Fruit fly (Drosophila melanogaster) Kc167 (cell line): ENCODE measurements around the gene TwdlM.

ENCODE experiments used
- Myc ChIP-seq: fragments of >200 bp; optimal IDR thresholded peaks from 2 replicates; lab custom pipeline; 2017; ENCODE audit warnings: missing external identifiers
- Sin3A ChIP-seq: fragments of >200 bp; optimal IDR thresholded peaks from 2 replicates; lab custom pipeline; 2018; ENCODE audit warnings: missing external identifiers
- h ChIP-seq: fragments of >200 bp; optimal IDR thresholded peaks from 3 replicates; lab custom pipeline; 2018; ENCODE audit warnings: missing external identifiers
- insv ChIP-seq: fragments of >200 bp; optimal IDR thresholded peaks from 3 replicates; lab custom pipeline; 2018; ENCODE audit warnings: missing external identifiers
- psq ChIP-seq: fragments of >200 bp; optimal IDR thresholded peaks from 2 replicates; lab custom pipeline; 2017; ENCODE audit warnings: missing external identifiers
- ttk ChIP-seq: sonication (Bioruptor generic); optimal IDR thresholded peaks from 2 replicates; lab custom pipeline; 2017; ENCODE audit warnings: missing external identifiers

Gene TwdlM

DNA sequence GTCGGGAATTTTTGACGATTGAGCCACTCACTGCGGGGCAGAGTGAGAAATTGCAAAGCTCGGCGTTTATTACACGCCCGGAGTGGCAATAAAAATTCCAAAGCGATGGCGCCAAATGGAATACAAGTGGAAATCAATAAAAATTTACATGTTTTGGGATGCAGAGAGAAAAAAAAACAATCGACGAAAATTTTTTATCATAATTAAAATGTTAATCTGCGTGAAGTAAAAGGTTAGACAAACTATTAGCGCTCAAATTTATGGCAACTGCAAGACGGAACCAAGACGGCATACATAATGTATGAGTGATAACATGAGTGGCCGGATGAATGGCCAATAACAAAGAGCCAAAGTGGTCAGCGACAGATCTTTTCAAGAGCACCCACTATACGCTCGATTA is 14.1 kb downstream of the TwdlM start:
- TF ChIP-seq psq (lab: Kevin White, UChicago) (no peak), insv (no peak), Myc (lab: Kevin White, UChicago) (no peak), Sin3A (lab: Kevin White, UChicago) (no peak), ttk (no peak), h (lab: Kevin White, UChicago) (no peak)

DNA sequence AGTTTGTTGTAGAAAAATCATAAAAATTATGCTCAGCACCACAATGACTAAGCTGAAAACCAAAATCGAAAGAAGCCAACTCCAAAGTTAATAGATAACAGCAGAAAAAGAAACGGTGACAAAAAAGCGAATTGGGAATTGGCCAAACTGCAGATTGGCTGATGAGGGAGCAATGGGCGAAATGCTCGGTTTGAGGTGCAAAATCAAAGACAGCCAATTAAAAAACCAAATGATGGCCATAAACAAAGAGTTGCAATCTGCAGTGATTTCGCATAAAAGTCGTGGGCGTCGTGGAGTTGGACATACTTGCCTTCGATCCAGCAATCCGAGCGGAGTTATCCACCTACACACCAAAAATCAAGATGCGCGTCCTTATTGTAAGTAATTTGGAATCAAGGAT is 14.5 kb downstream of the TwdlM start, which contains the start of gene TwdlH:
Gene TwdlH, plus strand, starts transcription at position 301 of the 400 bp plus-strand sequence.
- TF ChIP-seq ttk (no peak), h (lab: Kevin White, UChicago) (no peak), Sin3A (lab: Kevin White, UChicago) (no peak), psq (lab: Kevin White, UChicago) (no peak), insv (no peak), Myc (lab: Kevin White, UChicago) (no peak)

DNA sequence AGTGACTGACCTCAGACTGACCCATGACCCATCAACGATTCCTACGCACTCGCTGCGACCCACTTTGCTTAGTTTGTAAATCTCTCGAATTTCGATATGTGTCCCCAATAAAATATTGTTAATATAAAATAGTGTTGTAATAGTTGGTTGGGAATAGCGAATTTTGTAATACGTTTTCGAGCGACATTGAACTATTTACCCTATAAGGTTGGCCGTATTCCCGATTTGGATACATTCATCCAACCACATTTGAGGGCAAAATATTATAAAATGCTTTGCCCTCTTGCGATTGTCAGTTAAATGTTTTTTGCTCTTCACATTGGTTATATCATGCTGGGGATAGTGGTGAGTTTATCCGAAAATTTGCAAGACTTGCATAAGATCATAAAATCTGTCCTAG is 15.7 kb downstream of the TwdlM start, which contains the start of gene TwdlR:
Gene TwdlR, plus strand, starts transcription at position 301 of the 400 bp plus-strand sequence.
- TF ChIP-seq Sin3A (lab: Kevin White, UChicago) (no peak), psq (lab: Kevin White, UChicago) (no peak), h (lab: Kevin White, UChicago) (no peak), ttk (no peak), Myc (lab: Kevin White, UChicago) (no peak), insv (no peak)

DNA sequence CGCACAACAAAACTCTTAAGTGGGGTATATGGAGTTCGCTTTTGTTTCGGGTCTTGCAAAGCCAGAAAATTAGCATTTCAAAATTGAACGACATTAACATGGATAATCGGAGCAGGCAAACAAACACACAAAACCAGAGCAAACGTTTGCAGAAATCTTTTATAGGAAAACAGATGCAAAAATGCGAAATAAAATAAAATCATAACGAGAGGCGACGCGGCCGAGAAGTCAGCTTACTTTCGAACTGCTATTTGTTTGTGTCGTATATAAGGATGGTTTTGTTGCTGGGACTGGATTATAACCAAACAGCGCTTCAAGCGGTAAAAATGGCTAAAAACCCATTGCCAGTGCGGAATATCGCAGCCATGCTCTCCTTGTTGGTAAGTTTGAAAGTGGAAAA is 17.5 kb downstream of the TwdlM start, which contains the start of gene TwdlS:
Gene TwdlS, plus strand, starts transcription at position 301 of the 400 bp plus-strand sequence.
- no peak for TF ChIP-seq psq (lab: Kevin White, UChicago)
- no peak for TF ChIP-seq insv
- TF ChIP-seq Myc (lab: Kevin White, UChicago), result no peak
- TF ChIP-seq h (lab: Kevin White, UChicago), result no peak
- no peak for TF ChIP-seq Sin3A (lab: Kevin White, UChicago)
- TF ChIP-seq ttk, result no peak

DNA sequence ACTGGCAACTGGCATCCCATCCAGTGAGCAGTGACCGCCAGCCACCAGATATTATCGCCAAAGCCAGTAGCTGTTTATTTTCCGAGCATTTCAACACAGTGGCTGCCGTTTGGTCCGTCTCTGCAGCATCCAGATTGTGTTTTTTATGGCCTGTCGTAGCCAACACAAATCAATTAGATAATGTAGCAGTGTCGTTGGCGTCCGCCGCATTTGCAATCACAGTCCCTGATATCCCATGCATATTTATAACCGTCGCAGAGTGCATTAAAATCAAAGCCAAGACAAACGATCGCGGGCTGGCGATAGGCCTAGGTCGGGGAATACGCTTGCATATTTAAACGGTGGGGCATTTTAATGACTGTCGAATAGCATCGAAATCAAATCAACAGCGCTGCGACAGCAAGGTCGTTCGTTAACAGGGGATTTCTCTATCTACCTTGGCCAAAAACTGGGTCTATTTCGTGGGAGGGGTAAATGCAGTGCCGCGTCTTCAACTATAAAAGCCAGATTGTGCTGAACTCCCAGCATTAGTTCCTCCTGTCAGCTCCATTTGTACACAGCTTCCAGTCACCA is 20.7 kb downstream of the TwdlM start, which contains the start of gene TwdlD:
Gene TwdlD, plus strand, starts transcription at position 523 of the 573 bp plus-strand sequence.
- no peak for TF ChIP-seq psq (lab: Kevin White, UChicago)
- no peak for TF ChIP-seq Sin3A (lab: Kevin White, UChicago)
- no peak for TF ChIP-seq insv
- no peak for TF ChIP-seq h (lab: Kevin White, UChicago)
- no peak for TF ChIP-seq ttk
- no peak for TF ChIP-seq Myc (lab: Kevin White, UChicago)

DNA sequence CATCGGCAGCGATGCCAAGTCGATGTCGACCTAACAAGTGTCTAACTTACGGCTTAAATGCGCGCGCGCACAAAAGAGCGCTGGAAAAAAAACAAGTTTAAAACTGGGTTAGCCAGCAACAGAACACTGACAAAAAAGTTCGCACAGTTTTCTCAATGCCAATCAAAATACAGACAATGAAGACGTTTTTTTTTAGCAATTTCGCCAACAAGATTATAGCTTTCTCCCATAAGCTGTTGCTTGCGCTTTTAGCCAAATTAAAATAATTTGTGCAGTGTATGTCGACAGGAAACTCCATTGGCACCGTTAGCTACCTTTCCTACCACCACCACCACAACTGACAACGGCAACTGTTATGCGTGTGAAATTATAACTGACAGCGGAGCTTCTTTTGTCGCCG is 35.7 kb downstream of the TwdlM start:
- TF ChIP-seq Sin3A (lab: Kevin White, UChicago), result no peak
- no peak for TF ChIP-seq ttk
- TF ChIP-seq h (lab: Kevin White, UChicago), result no peak
- no peak for TF ChIP-seq Myc (lab: Kevin White, UChicago)
- no peak for TF ChIP-seq insv

DNA sequence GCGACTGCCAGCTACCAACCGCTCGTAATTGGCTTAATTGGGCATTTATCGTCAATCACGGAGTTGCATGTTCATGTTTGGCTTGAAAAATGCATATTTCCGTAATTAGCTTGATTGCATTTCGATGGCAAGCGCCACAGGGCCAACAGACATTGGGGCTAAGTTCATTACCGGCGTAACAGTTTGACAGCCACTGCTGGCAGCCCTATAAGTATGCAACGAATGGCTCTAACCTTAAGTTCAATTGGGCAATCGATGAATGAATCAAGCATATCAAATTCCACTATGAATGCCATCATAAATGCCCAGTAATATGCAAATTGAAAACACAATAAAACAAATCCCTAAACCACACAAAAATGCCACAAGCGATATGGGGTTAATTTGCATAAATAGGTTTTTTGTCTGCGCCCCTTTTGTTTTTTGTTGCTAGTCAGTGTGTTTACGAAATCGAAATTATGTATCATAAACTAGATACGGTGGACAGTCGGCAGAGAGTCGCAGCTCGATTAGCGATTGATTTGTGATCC is 36.6 kb downstream of the TwdlM start:
- TF ChIP-seq insv (no peak), Myc (lab: Kevin White, UChicago) (no peak), Sin3A (lab: Kevin White, UChicago) (no peak), psq (lab: Kevin White, UChicago) (no peak)

DNA sequence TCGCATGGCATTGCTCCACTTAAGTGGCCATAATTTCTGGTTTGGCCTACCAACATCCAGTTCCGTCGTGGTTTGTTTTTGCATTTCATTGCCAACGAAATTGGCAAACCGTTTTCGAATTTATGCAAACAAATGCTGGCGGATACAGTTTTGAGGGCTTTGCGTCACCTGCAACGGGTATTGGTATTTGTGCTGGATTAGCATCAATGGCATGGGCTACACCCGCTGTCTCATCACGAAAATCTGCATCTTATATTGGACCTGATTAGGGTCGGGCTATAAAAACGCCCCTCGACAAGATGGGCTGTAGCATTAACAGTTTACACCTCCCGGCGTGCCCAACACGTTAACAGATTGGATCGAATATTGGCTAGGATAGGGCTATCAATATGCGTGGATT is 37.2 kb downstream of the TwdlM start, which contains the start of gene Tb:
Gene Tb, plus strand, starts transcription at position 301 of the 400 bp plus-strand sequence.
- no peak for TF ChIP-seq psq (lab: Kevin White, UChicago)
- no peak for TF ChIP-seq h (lab: Kevin White, UChicago)
- no peak for TF ChIP-seq Sin3A (lab: Kevin White, UChicago)
- no peak for TF ChIP-seq insv
- no peak for TF ChIP-seq ttk
- no peak for TF ChIP-seq Myc (lab: Kevin White, UChicago)
